Worm (Caenorhabditis elegans) whole organism, young adult: ENCODE results near the gene Y32H12A.6.

Source experiments
- Y67H2A.10 ChIP-seq: fragments of 200-800 bp; sonication (Bioruptor generic); conservative IDR thresholded peaks from 2 replicates; pipeline ENCODE4 v1.3.6; 2022; ENCODE audit warnings: missing genetic modification reagents, missing genetic modification characterization, missing compliant biosample characterization
- ZK185.1 ChIP-seq: sonication (generic microtip); optimal IDR thresholded peaks from 2 replicates; lab custom pipeline; 2016; ENCODE audit warnings: mild to moderate bottlenecking, missing genetic modification characterization, missing compliant biosample characterization; ENCODE audit not compliant: poor library complexity, severe bottlenecking
- egrh-3 ChIP-seq: fragments of 200-800 bp; sonication (Bioruptor generic); IDR thresholded peaks from 2 replicates; pipeline ENCODE4 v1.3.6; 2022; ENCODE audit warnings: missing genetic modification reagents, missing genetic modification characterization, missing compliant biosample characterization
- him-1 ChIP-seq: sonication (generic microtip); optimal IDR thresholded peaks from 2 replicates; lab custom pipeline; 2016; ENCODE audit warnings: missing genotype, missing genetic modification reagents, missing genetic modification characterization, missing compliant biosample characterization
- hlh-26 ChIP-seq: fragments of 200-800 bp; sonication (Bioruptor generic); conservative IDR thresholded peaks from 2 replicates; pipeline ENCODE4 v1.3.6; 2022; ENCODE audit warnings: missing genetic modification reagents, missing genetic modification characterization, missing compliant biosample characterization
- nfya-1 ChIP-seq: sonication (generic microtip); optimal IDR thresholded peaks from 2 replicates; lab custom pipeline; 2017; ENCODE audit warnings: antibody characterized with exemption, missing compliant biosample characterization, missing genetic modification characterization, borderline replicate concordance; ENCODE audit not compliant: insufficient read depth
- nhr-80 ChIP-seq: sonication (generic microtip); optimal IDR thresholded peaks from 2 replicates; lab custom pipeline; 2016; ENCODE audit warnings: missing genetic modification characterization, missing compliant biosample characterization
- unc-62 ChIP-seq: fragments of 150-350 bp; optimal IDR thresholded peaks from 2 replicates; lab custom pipeline; 2014; ENCODE audit warnings: missing biosample characterization, missing genetic modification reagents, missing genetic modification characterization
- zfh-2 ChIP-seq: fragments of 200-800 bp; sonication (Bioruptor generic); conservative IDR thresholded peaks from 2 replicates; pipeline ENCODE4 v1.3.6; 2022; ENCODE audit warnings: missing genetic modification reagents, missing genetic modification characterization, missing compliant biosample characterization
- ztf-28 ChIP-seq: fragments of 200-800 bp; sonication (Bioruptor generic); IDR thresholded peaks from 2 replicates; pipeline ENCODE4 v1.3.6; 2022; ENCODE audit warnings: missing genetic modification reagents, missing genetic modification characterization, missing compliant biosample characterization

ce11 chrIII:5372884-5373283, 9.1 kb downstream of the Y32H12A.6 start:
- TF ChIP-seq him-1 (tag; lab: Kevin White, UChicago) (no peak), ZK185.1 (tag; lab: Kevin White, UChicago) (no peak), ztf-28 (GFP tag; lab: Robert Waterston, UW) (no peak), nhr-80 (tag; lab: Kevin White, UChicago) (peak; percentile 19), nfya-1 (tag; lab: Kevin White, UChicago) (no peak), egrh-3 (GFP tag; lab: Robert Waterston, UW) (no peak), unc-62 (no peak), zfh-2 (GFP tag; lab: Robert Waterston, UW) (no peak; the same call in 1 of the 2 replicates), hlh-26 (GFP tag; lab: Robert Waterston, UW) (no peak), Y67H2A.10 (GFP tag; lab: Robert Waterston, UW) (no peak)
